Worm (Caenorhabditis elegans) whole organism, L3 larva: ENCODE data around the gene laat-1.

ENCODE experiments used
- R02D3.7 ChIP-seq: fragments of 150-350 bp; optimal IDR thresholded peaks from 2 replicates; lab custom pipeline; 2014; ENCODE audit warnings: missing biosample characterization, missing genetic modification characterization
- ZK546.5 ChIP-seq: sonication (generic microtip); optimal IDR thresholded peaks from 2 replicates; lab custom pipeline; 2017; ENCODE audit warnings: missing biosample characterization, missing genetic modification characterization
- aly-2 ChIP-seq: fragments of 150-350 bp; optimal IDR thresholded peaks from 2 replicates; lab custom pipeline; 2014; ENCODE audit warnings: missing biosample characterization, missing genetic modification characterization
- ama-1 ChIP-seq: fragments of 150-350 bp; optimal IDR thresholded peaks from 2 replicates; lab custom pipeline; 2018
- ceh-16 ChIP-seq: sonication (generic microtip); optimal IDR thresholded peaks from 2 replicates; lab custom pipeline; 2017; ENCODE audit warnings: missing biosample characterization, missing genetic modification characterization
- ceh-28 ChIP-seq: fragments of 150-350 bp; optimal IDR thresholded peaks from 2 replicates; lab custom pipeline; 2014; ENCODE audit warnings: missing biosample characterization, missing genetic modification reagents, missing genetic modification characterization
- ceh-82 ChIP-seq: fragments of 150-350 bp; optimal IDR thresholded peaks from 2 replicates; lab custom pipeline; 2014; ENCODE audit warnings: missing biosample characterization, missing genetic modification characterization
- ceh-9 ChIP-seq: sonication (generic microtip); optimal IDR thresholded peaks from 2 replicates; lab custom pipeline; 2018; ENCODE audit warnings: missing biosample characterization, missing genetic modification characterization
- daf-12 ChIP-seq: fragments of 150-350 bp; optimal IDR thresholded peaks from 2 replicates; lab custom pipeline; 2014; ENCODE audit warnings: missing biosample characterization, missing genetic modification reagents, missing genetic modification characterization
- egl-27 ChIP-seq: sonication (generic microtip); optimal IDR thresholded peaks from 4 replicates; lab custom pipeline; 2017; ENCODE audit warnings: missing biosample characterization, missing genetic modification reagents, missing genetic modification characterization
- egl-5 ChIP-seq: fragments of 150-350 bp; optimal IDR thresholded peaks from 2 replicates; lab custom pipeline; 2017; ENCODE audit warnings: missing biosample characterization, missing genetic modification reagents, missing genetic modification characterization, inconsistent platforms
- elt-1 ChIP-seq: fragments of 150-350 bp; optimal IDR thresholded peaks from 2 replicates; lab custom pipeline; 2014; ENCODE audit warnings: missing biosample characterization, missing genetic modification characterization
- elt-2 ChIP-seq: sonication (generic microtip); optimal IDR thresholded peaks from 2 replicates; lab custom pipeline; 2016; ENCODE audit warnings: missing genetic modification reagents, mild to moderate bottlenecking, missing genetic modification characterization, missing compliant biosample characterization
- elt-3 ChIP-seq, 3 experiments: fragments of 150-350 bp in 1 of 3; sonication (generic microtip) in 2 of 3; optimal IDR thresholded peaks; 2 replicates in 2 of 3; 4 replicates in 1 of 3; lab custom pipeline; 2014 to 2017; ENCODE audit warnings: missing biosample characterization in 3 of 3, missing genetic modification characterization in 3 of 3
- eor-1 ChIP-seq, 2 experiments: fragments of 150-350 bp; optimal IDR thresholded peaks; 2 replicates each; lab custom pipeline; 2014 to 2018; ENCODE audit warnings: missing biosample characterization in 2 of 2, missing genetic modification characterization in 2 of 2
- fkh-10 ChIP-seq: sonication (generic microtip); optimal IDR thresholded peaks from 2 replicates; lab custom pipeline; 2017; ENCODE audit warnings: missing biosample characterization, missing genetic modification reagents, missing genetic modification characterization
- fkh-2 ChIP-seq: fragments of 150-350 bp; optimal IDR thresholded peaks from 2 replicates; lab custom pipeline; 2014; ENCODE audit warnings: missing biosample characterization, missing genetic modification reagents, missing genetic modification characterization
- fos-1 ChIP-seq: fragments of 150-350 bp; optimal IDR thresholded peaks from 2 replicates; lab custom pipeline; 2014; ENCODE audit warnings: missing biosample characterization, missing genetic modification characterization
- hmg-11 ChIP-seq: sonication (generic microtip); optimal IDR thresholded peaks from 2 replicates; lab custom pipeline; 2016; ENCODE audit warnings: missing genetic modification characterization, missing compliant biosample characterization
- jun-1 ChIP-seq: fragments of 150-350 bp; optimal IDR thresholded peaks from 2 replicates; lab custom pipeline; 2014; ENCODE audit warnings: missing biosample characterization, missing genetic modification reagents, missing genetic modification characterization
- lin-15B ChIP-seq: fragments of 150-350 bp; optimal IDR thresholded peaks from 2 replicates; lab custom pipeline; 2014; ENCODE audit warnings: missing biosample characterization, missing genetic modification characterization
- lin-39 ChIP-seq: fragments of 150-350 bp; optimal IDR thresholded peaks from 2 replicates; lab custom pipeline; 2018; ENCODE audit warnings: missing biosample characterization, missing genetic modification reagents, missing genetic modification characterization
- lsy-12 ChIP-seq: sonication (generic microtip); optimal IDR thresholded peaks from 2 replicates; lab custom pipeline; 2016; ENCODE audit warnings: mild to moderate bottlenecking, missing genetic modification characterization, missing compliant biosample characterization
- mdl-1 ChIP-seq: fragments of 150-350 bp; optimal IDR thresholded peaks from 2 replicates; lab custom pipeline; 2014; ENCODE audit warnings: missing biosample characterization, missing genetic modification characterization
- mml-1 ChIP-seq: fragments of 150-350 bp; sonication (generic microtip); optimal IDR thresholded peaks from 3 replicates; lab custom pipeline; 2014; ENCODE audit warnings: missing biosample characterization, missing genetic modification characterization
- nfya-1 ChIP-seq: sonication (generic microtip); optimal IDR thresholded peaks from 2 replicates; lab custom pipeline; 2017; ENCODE audit warnings: missing genetic modification characterization, mild to moderate bottlenecking, missing compliant biosample characterization, antibody characterized with exemption, moderate library complexity; ENCODE audit not compliant: insufficient read depth
- nhr-11 ChIP-seq: fragments of 150-350 bp; optimal IDR thresholded peaks from 2 replicates; lab custom pipeline; 2014; ENCODE audit warnings: missing biosample characterization, missing genetic modification characterization
- nhr-12 ChIP-seq: fragments of 150-350 bp; optimal IDR thresholded peaks from 2 replicates; lab custom pipeline; 2014; ENCODE audit warnings: missing biosample characterization, missing genetic modification characterization
- nhr-23 ChIP-seq: fragments of 150-350 bp; optimal IDR thresholded peaks from 2 replicates; lab custom pipeline; 2014; ENCODE audit warnings: missing biosample characterization, missing genetic modification reagents, missing genetic modification characterization
- nhr-237 ChIP-seq: fragments of 150-350 bp; optimal IDR thresholded peaks from 2 replicates; lab custom pipeline; 2014; ENCODE audit warnings: missing biosample characterization, missing genetic modification characterization
- nhr-25 ChIP-seq: sonication (generic microtip); optimal IDR thresholded peaks from 2 replicates; lab custom pipeline; 2017; ENCODE audit warnings: missing biosample characterization, missing genetic modification characterization
- nhr-28 ChIP-seq: fragments of 150-350 bp; optimal IDR thresholded peaks from 2 replicates; lab custom pipeline; 2014; ENCODE audit warnings: missing biosample characterization, missing genetic modification characterization
- nhr-43 ChIP-seq: sonication (generic microtip); optimal IDR thresholded peaks from 2 replicates; lab custom pipeline; 2016; ENCODE audit warnings: mild to moderate bottlenecking, missing genetic modification characterization, missing compliant biosample characterization; ENCODE audit not compliant: poor library complexity, severe bottlenecking
- nhr-67 ChIP-seq: fragments of 150-350 bp; optimal IDR thresholded peaks from 2 replicates; lab custom pipeline; 2014; ENCODE audit warnings: missing biosample characterization, missing genetic modification characterization
- nhr-76 ChIP-seq: fragments of 150-350 bp; sonication (generic microtip); optimal IDR thresholded peaks from 5 replicates; lab custom pipeline; 2014; ENCODE audit warnings: missing biosample characterization, missing genetic modification characterization
- nhr-77 ChIP-seq: fragments of 150-350 bp; optimal IDR thresholded peaks from 2 replicates; lab custom pipeline; 2014; ENCODE audit warnings: missing biosample characterization, missing genetic modification characterization
- pha-4 ChIP-seq: fragments of 150-350 bp; optimal IDR thresholded peaks from 2 replicates; lab custom pipeline; 2014; ENCODE audit warnings: missing biosample characterization, missing genetic modification reagents, missing genetic modification characterization
- pqm-1 ChIP-seq: fragments of 150-350 bp; optimal IDR thresholded peaks from 2 replicates; lab custom pipeline; 2017; ENCODE audit warnings: missing biosample characterization, missing genetic modification characterization, inconsistent platforms
- sea-2 ChIP-seq: fragments of 150-350 bp; sonication (generic microtip); optimal IDR thresholded peaks from 4 replicates; lab custom pipeline; 2014; ENCODE audit warnings: missing biosample characterization, missing genetic modification reagents, missing genetic modification characterization
- skn-1 ChIP-seq: fragments of 150-350 bp; optimal IDR thresholded peaks from 2 replicates; lab custom pipeline; 2014; ENCODE audit warnings: missing biosample characterization, missing genetic modification characterization
- snpc-4 ChIP-seq: fragments of 150-350 bp; optimal IDR thresholded peaks from 2 replicates; lab custom pipeline; 2014; ENCODE audit warnings: missing biosample characterization, missing genetic modification characterization
- tbx-2 ChIP-seq: sonication (generic microtip); optimal IDR thresholded peaks from 2 replicates; lab custom pipeline; 2016; ENCODE audit warnings: mild to moderate bottlenecking, missing genetic modification characterization, missing compliant biosample characterization
- unc-39 ChIP-seq: sonication (generic microtip); optimal IDR thresholded peaks from 4 replicates; lab custom pipeline; 2017; ENCODE audit warnings: missing biosample characterization, missing genetic modification characterization
- unc-62 ChIP-seq: fragments of 150-350 bp; sonication (generic microtip); optimal IDR thresholded peaks from 4 replicates; lab custom pipeline; 2014; ENCODE audit warnings: missing biosample characterization, missing genetic modification reagents, missing genetic modification characterization
- zag-1 ChIP-seq: fragments of 150-350 bp; optimal IDR thresholded peaks from 2 replicates; lab custom pipeline; 2014; ENCODE audit warnings: missing biosample characterization, missing genetic modification characterization
- ztf-11 ChIP-seq: fragments of 150-350 bp; optimal IDR thresholded peaks from 2 replicates; lab custom pipeline; 2014; ENCODE audit warnings: missing biosample characterization, missing genetic modification characterization
- ztf-4 ChIP-seq: fragments of 150-350 bp; optimal IDR thresholded peaks from 2 replicates; lab custom pipeline; 2014; ENCODE audit warnings: missing biosample characterization, missing genetic modification characterization

Gene laat-1

ce11 chrII:257519-257918 is 19.9 kb upstream of the laat-1 start, which contains the start of gene cat-2:
Gene cat-2, plus strand, starts transcription at chrII:257819.
- peak; percentile 29 for TF ChIP-seq lin-39 (tag; lab: Kevin White, UChicago)
- no peak for TF ChIP-seq ceh-9 (tag; lab: Kevin White, UChicago)
- TF ChIP-seq daf-12: no peak

ce11 chrII:255124-255523 is 17.5 kb upstream of the laat-1 start:
- TF ChIP-seq nhr-12 (tag; lab: Kevin White, UChicago) (no peak), nhr-11 (tag; lab: Kevin White, UChicago) (peak; percentile 54), lsy-12 (tag; lab: Kevin White, UChicago) (peak; percentile 85), ceh-16 (peak; percentile 5), fkh-2 (no peak), pha-4 (tag; lab: Kevin White, UChicago) (peak; percentile 97), nhr-23 (tag; lab: Kevin White, UChicago) (peak; percentile 93), nhr-237 (tag; lab: Kevin White, UChicago) (no peak), daf-12 (no peak), egl-27 (tag; lab: Kevin White, UChicago) (peak; percentile 57), eor-1 (tag; optimal IDR thresholded peaks at IDR 0.05; lab: Kevin White, UChicago) (no peak), nhr-77 (tag; lab: Kevin White, UChicago) (peak; percentile 87), sea-2 (GFP tag; lab: Kevin White, UChicago) (no peak), fkh-10 (GFP tag; lab: Kevin White, UChicago) (peak; percentile 91), ceh-28 (tag; lab: Kevin White, UChicago) (peak; percentile 97), elt-1 (tag; lab: Kevin White, UChicago) (peak; percentile 62), zag-1 (tag; lab: Kevin White, UChicago) (peak; percentile 19), nhr-76 (peak; percentile 81), ceh-82 (tag; lab: Kevin White, UChicago) (peak; percentile 92), jun-1 (tag; lab: Kevin White, UChicago) (peak; percentile 84), lin-15B (tag; lab: Kevin White, UChicago) (peak; percentile 98), egl-5 (tag; lab: Kevin White, UChicago) (peak; percentile 94), aly-2 (tag; lab: Kevin White, UChicago) (peak; percentile 59), skn-1 (tag; lab: Kevin White, UChicago) (peak; percentile 90), unc-39 (tag; lab: Kevin White, UChicago) (no peak), nhr-67 (tag; lab: Kevin White, UChicago) (no peak), nhr-25 (peak; percentile 91), lin-39 (tag; lab: Kevin White, UChicago) (peak; percentile 93), nfya-1 (tag; lab: Kevin White, UChicago) (peak; percentile 93), R02D3.7 (tag; lab: Kevin White, UChicago) (peak; percentile 92), unc-62 (GFP tag; lab: Kevin White, UChicago) (peak; percentile 30), tbx-2 (tag; lab: Kevin White, UChicago) (peak; percentile 88), ZK546.5 (tag; lab: Kevin White, UChicago) (no peak), ceh-9 (tag; lab: Kevin White, UChicago) (no peak), snpc-4 (tag; lab: Kevin White, UChicago) (peak; percentile 95), elt-3 (tag; optimal IDR thresholded peaks at IDR 0.05; lab: Kevin White, UChicago) (peak in 1 of 3 experiments; percentile 43), elt-2 (tag; lab: Kevin White, UChicago) (peak; percentile 78), pqm-1 (tag; lab: Kevin White, UChicago) (peak; percentile 99), nhr-28 (tag; lab: Kevin White, UChicago) (no peak), fos-1 (tag; lab: Kevin White, UChicago) (no peak), mml-1 (tag; lab: Kevin White, UChicago) (no peak), ama-1 (lab: Kevin White, UChicago) (peak; percentile 63), ztf-11 (no peak), nhr-43 (tag; lab: Kevin White, UChicago) (peak; percentile 97), hmg-11 (tag; lab: Kevin White, UChicago) (peak; percentile 97), mdl-1 (tag; lab: Kevin White, UChicago) (no peak), ztf-4 (tag; lab: Kevin White, UChicago) (no peak)
